Worm (Caenorhabditis elegans): ENCODE measurements around the gene rad-23.
A peak's percentile ranks its signal among the peaks of the same experiment; 100 is the strongest.

The rad-23 gene

DNA sequence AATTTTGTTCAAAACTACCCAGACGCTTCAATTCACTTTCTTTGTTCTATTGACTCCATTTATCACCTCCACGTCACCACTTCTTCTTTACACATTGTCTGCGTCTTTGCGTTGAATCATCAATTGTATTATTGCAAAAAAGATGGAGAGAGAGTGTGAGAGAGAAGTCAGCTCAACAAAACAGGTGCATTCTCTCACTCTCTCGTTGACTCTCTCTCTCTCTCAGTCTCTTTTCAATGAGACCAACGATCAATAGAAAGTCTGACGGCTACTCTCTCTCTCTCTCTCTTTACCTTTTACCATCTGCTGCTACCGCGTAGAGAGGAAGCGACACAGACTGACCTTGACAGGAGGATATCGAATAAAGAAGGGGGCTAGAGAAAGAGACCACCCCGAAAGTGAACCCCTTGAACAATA, 16.8 kb downstream of the rad-23 start (continued):
- TF ChIP-seq tbx-2 (tag; optimal IDR thresholded peaks at IDR 0.05) = peak; percentile 56
- no peak for TF ChIP-seq ets-4 (tag; optimal IDR thresholded peaks at IDR 0.05)
- no peak for TF ChIP-seq fkh-10 (GFP tag; optimal IDR thresholded peaks at IDR 0.05)
- TF ChIP-seq che-1 (tag; optimal IDR thresholded peaks at IDR 0.05) = no peak
- TF ChIP-seq ceh-14 (tag; optimal IDR thresholded peaks at IDR 0.05) = no peak
- TF ChIP-seq fkh-6 (tag; optimal IDR thresholded peaks at IDR 0.05) = no peak
- TF ChIP-seq K09A11.1 (tag; optimal IDR thresholded peaks at IDR 0.05; ENCODE audit: insufficient read depth) = peak; percentile 55
- peak; percentile 90 for TF ChIP-seq ref-2 (tag; optimal IDR thresholded peaks at IDR 0.05)
- no peak for TF ChIP-seq zip-5 (tag; optimal IDR thresholded peaks at IDR 0.05)
- peak; percentile 87 for TF ChIP-seq pros-1 (tag; optimal IDR thresholded peaks at IDR 0.05)
- TF ChIP-seq sdc-2 (tag; optimal IDR thresholded peaks at IDR 0.05) = peak; percentile 39
- TF ChIP-seq pha-4 (tag; optimal IDR thresholded peaks at IDR 0.05) = no peak
- no peak for TF ChIP-seq T23F11.4 (GFP tag; optimal IDR thresholded peaks at IDR 0.05)
- no peak for TF ChIP-seq fax-1 (tag; optimal IDR thresholded peaks at IDR 0.05)
- TF ChIP-seq ceh-45 (GFP tag; IDR thresholded peaks at IDR 0.05) = no peak
- no peak for TF ChIP-seq ttx-3 (tag; optimal IDR thresholded peaks at IDR 0.05)
- peak; percentile 6 for TF ChIP-seq C08G9.2 (tag; optimal IDR thresholded peaks at IDR 0.05)
- peak; percentile 33 for TF ChIP-seq pat-9 (tag; optimal IDR thresholded peaks at IDR 0.05)
- TF ChIP-seq lim-6 (tag; optimal IDR thresholded peaks at IDR 0.05) = no peak
- TF ChIP-seq gmeb-2 (tag; optimal IDR thresholded peaks at IDR 0.05) = no peak
- TF ChIP-seq ceh-22 (tag; optimal IDR thresholded peaks at IDR 0.05) = no peak
- peak; percentile 33 for TF ChIP-seq tbx-7 (tag; optimal IDR thresholded peaks at IDR 0.05)
- no peak for TF ChIP-seq pqm-1 (tag; optimal IDR thresholded peaks at IDR 0.05)
- TF ChIP-seq unc-86 (tag; optimal IDR thresholded peaks at IDR 0.05) = no peak
- no peak for TF ChIP-seq pha-2 (tag; optimal IDR thresholded peaks at IDR 0.05)
- TF ChIP-seq nhr-11 (tag; optimal IDR thresholded peaks at IDR 0.05) = no peak
- no peak for TF ChIP-seq syd-9 (tag; optimal IDR thresholded peaks at IDR 0.05)
- no peak for TF ChIP-seq elt-4 (tag; optimal IDR thresholded peaks at IDR 0.05)
- no peak for TF ChIP-seq npax-4 (tag; optimal IDR thresholded peaks at IDR 0.05)
- TF ChIP-seq ama-1 (optimal IDR thresholded peaks at IDR 0.05) = peak; percentile 81
- peak; percentile 5 for TF ChIP-seq ceh-6 (GFP tag; optimal IDR thresholded peaks at IDR 0.05)
- TF ChIP-seq hlh-30 (tag; optimal IDR thresholded peaks at IDR 0.05; ENCODE audit: insufficient read depth) = peak; percentile 67
- TF ChIP-seq rnt-1 (tag; optimal IDR thresholded peaks at IDR 0.05) = peak; percentile 52

DNA sequence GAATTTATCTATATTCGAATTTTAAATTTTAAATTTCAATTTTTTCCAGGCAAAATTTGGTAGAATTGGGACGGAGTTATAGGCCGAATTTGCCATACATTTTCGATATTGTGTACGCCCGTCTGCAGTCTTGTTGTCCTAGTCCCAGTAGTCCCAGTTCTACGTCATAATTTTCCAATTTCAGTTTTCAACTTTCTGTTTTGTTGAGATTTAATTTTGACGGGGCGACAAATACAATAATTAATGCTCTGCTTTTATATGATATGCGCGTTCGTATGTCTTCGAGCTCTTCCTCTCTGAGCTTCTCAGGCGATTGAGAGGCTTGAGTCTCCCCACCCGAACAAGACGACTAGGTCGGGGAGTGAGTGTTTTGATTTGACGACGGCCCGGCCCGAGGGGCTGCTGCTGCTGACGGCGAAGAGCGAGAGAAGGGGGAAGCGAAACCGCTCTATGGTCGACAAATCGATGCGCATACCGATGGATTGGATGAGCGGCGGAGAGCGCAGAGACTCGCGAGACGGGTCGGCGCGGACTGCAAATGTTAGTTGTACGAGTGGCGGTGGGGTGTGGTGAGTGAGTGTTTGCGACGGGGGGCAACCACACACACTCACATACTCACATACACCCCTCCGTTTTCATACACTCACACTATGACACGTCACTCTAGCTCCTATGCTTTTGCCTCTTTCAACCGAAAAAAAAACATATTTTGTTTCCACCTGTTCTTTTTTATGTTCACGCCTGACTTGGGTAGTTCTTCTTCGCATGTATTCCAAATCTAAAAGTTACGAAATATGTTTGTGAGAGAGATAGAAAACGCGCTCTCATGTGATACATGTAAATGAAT, 17.6 kb downstream of the rad-23 start:
- TF ChIP-seq tbx-2 (tag; optimal IDR thresholded peaks at IDR 0.05) (peak; percentile 97), hlh-6 (tag; optimal IDR thresholded peaks at IDR 0.05) (peak; percentile 82), gmeb-2 (tag; optimal IDR thresholded peaks at IDR 0.05) (peak; percentile 5), ceh-34 (tag; optimal IDR thresholded peaks at IDR 0.05) (peak; percentile 90), ceh-18 (tag; optimal IDR thresholded peaks at IDR 0.05) (peak; percentile 88), syd-9 (tag; optimal IDR thresholded peaks at IDR 0.05) (peak; percentile 66), nfya-1 (tag; optimal IDR thresholded peaks at IDR 0.05) (peak; percentile 94), elt-4 (tag; optimal IDR thresholded peaks at IDR 0.05) (peak; percentile 6), ets-4 (tag; optimal IDR thresholded peaks at IDR 0.05) (peak; percentile 58), ceh-2 (tag; optimal IDR thresholded peaks at IDR 0.05) (peak; percentile 69), ceh-19 (GFP tag; optimal IDR thresholded peaks at IDR 0.05) (peak; percentile 57), pag-3 (tag; optimal IDR thresholded peaks at IDR 0.05; ENCODE audit: borderline replicate concordance) (no peak), elt-2 (tag; optimal IDR thresholded peaks at IDR 0.05) (peak; percentile 33), che-1 (tag; optimal IDR thresholded peaks at IDR 0.05) (no peak), hlh-30 (tag; optimal IDR thresholded peaks at IDR 0.05; ENCODE audit: insufficient read depth) (peak; percentile 60), pros-1 (tag; optimal IDR thresholded peaks at IDR 0.05) (peak; percentile 89), ahr-1 (tag; optimal IDR thresholded peaks at IDR 0.05) (no peak), sox-4 (tag; optimal IDR thresholded peaks at IDR 0.05) (peak; percentile 43), K02D7.2 (tag; optimal IDR thresholded peaks at IDR 0.05) (no peak), unc-3 (GFP tag; conservative IDR thresholded peaks at IDR 0.05) (0 out of 2 replicates have a peak, but pooled peaks have one; percentile 30), unc-3 (tag; optimal IDR thresholded peaks at IDR 0.05) (no peak), eyg-1 (tag; optimal IDR thresholded peaks at IDR 0.05) (peak; percentile 78), hlh-13 (GFP tag; optimal IDR thresholded peaks at IDR 0.05) (no peak), dmd-4 (tag; optimal IDR thresholded peaks at IDR 0.05; ENCODE audit: borderline replicate concordance) (peak; percentile 81), madf-2 (tag; optimal IDR thresholded peaks at IDR 0.05) (peak; percentile 97), fax-1 (tag; optimal IDR thresholded peaks at IDR 0.05) (peak; percentile 59), sdc-2 (tag; optimal IDR thresholded peaks at IDR 0.05) (peak; percentile 59), unc-86 (tag; optimal IDR thresholded peaks at IDR 0.05) (peak; percentile 82)

Data from whole organism, late embryonic.